Fruit fly (Drosophila melanogaster): ENCODE data around the gene CG8135.
A peak's percentile ranks its signal among the peaks of the same experiment; 100 is the strongest.

CG8135 gene

dm6 chr3R:9422338-9422737 lies 18.2 kb downstream of the CG8135 start:
- TF ChIP-seq tj (GFP tag; optimal IDR thresholded peaks at IDR 0.05), result peak; percentile 80
- TF ChIP-seq kay (GFP tag; ENCODE audit: borderline replicate concordance), result peak; percentile 59
- TF ChIP-seq cic (GFP tag; optimal IDR thresholded peaks at IDR 0.05), result peak; percentile 21
- TF ChIP-seq CG5204 (GFP tag; optimal IDR thresholded peaks at IDR 0.05), result no peak
- TF ChIP-seq Hr96 (GFP tag; optimal IDR thresholded peaks at IDR 0.05), result no peak
- TF ChIP-seq ovo (GFP tag; optimal IDR thresholded peaks at IDR 0.05), result no peak
- no peak for TF ChIP-seq CG33017 (tag; optimal IDR thresholded peaks at IDR 0.05)
- peak; percentile 44 for TF ChIP-seq CG12768 (GFP tag; optimal IDR thresholded peaks at IDR 0.05)

- peak; percentile 88 for TF ChIP-seq tj (GFP tag; optimal IDR thresholded peaks at IDR 0.05)
- TF ChIP-seq cnc (optimal IDR thresholded peaks at IDR 0.05), result no peak
Measured at dm6 chr3R:9424061-9424665, 20.0 kb downstream of the CG8135 start.

- TF ChIP-seq tj (GFP tag; optimal IDR thresholded peaks at IDR 0.05), result no peak
Measured at dm6 chr3R:9427328-9427727, 23.1 kb downstream of the CG8135 start.

dm6 chr3R:9428189-9428699 lies 24.1 kb downstream of the CG8135 start:
- TF ChIP-seq Hr96 (GFP tag; optimal IDR thresholded peaks at IDR 0.05), result peak; percentile 73
- TF ChIP-seq Mnt (GFP tag; optimal IDR thresholded peaks at IDR 0.05), result peak; percentile 75
- peak; percentile 65 for TF ChIP-seq CG7045 (GFP tag; optimal IDR thresholded peaks at IDR 0.05)
- no peak for TF ChIP-seq toe (GFP tag; optimal IDR thresholded peaks at IDR 0.05)
- TF ChIP-seq CG1620 (GFP tag; optimal IDR thresholded peaks at IDR 0.05), result no peak
- TF ChIP-seq CG33017 (tag; optimal IDR thresholded peaks at IDR 0.05), result peak; percentile 63
- TF ChIP-seq cic (GFP tag; optimal IDR thresholded peaks at IDR 0.05), result peak; percentile 90
- no peak for TF ChIP-seq CG5204 (GFP tag; optimal IDR thresholded peaks at IDR 0.05)
- peak; percentile 26 for TF ChIP-seq CG14711 (tag; optimal IDR thresholded peaks at IDR 0.05)
- TF ChIP-seq Crg-1 (GFP tag; optimal IDR thresholded peaks at IDR 0.05), result no peak
- TF ChIP-seq kay (GFP tag; ENCODE audit: borderline replicate concordance), result no peak
- peak; percentile 20 for TF ChIP-seq pad (GFP tag; optimal IDR thresholded peaks at IDR 0.05)
- peak; percentile 65 for TF ChIP-seq CG7101 (tag; optimal IDR thresholded peaks at IDR 0.05)
- TF ChIP-seq CG12768 (GFP tag; optimal IDR thresholded peaks at IDR 0.05), result peak; percentile 92
- peak; percentile 65 for TF ChIP-seq ovo (GFP tag; optimal IDR thresholded peaks at IDR 0.05)
- TF ChIP-seq tj (GFP tag; optimal IDR thresholded peaks at IDR 0.05), result peak; percentile 74
- TF ChIP-seq cnc (optimal IDR thresholded peaks at IDR 0.05), result no peak
- TF ChIP-seq Clk (GFP tag; optimal IDR thresholded peaks at IDR 0.05), result peak; percentile 46
- peak; percentile 34 for TF ChIP-seq bab1 (GFP tag; optimal IDR thresholded peaks at IDR 0.05)
- peak; percentile 43 for TF ChIP-seq CG11617 (GFP tag; optimal IDR thresholded peaks at IDR 0.05)

dm6 chr3R:9428988-9429387 lies 24.8 kb downstream of the CG8135 start:
- TF ChIP-seq Clk (GFP tag; optimal IDR thresholded peaks at IDR 0.05) (peak; percentile 82), cnc (optimal IDR thresholded peaks at IDR 0.05) (no peak), CG7045 (GFP tag; optimal IDR thresholded peaks at IDR 0.05) (peak; percentile 82), CG14711 (tag; optimal IDR thresholded peaks at IDR 0.05) (peak; percentile 62), bab1 (GFP tag; optimal IDR thresholded peaks at IDR 0.05) (no peak), CG7101 (tag; optimal IDR thresholded peaks at IDR 0.05) (peak; percentile 85), ovo (GFP tag; optimal IDR thresholded peaks at IDR 0.05) (no peak), Hr96 (GFP tag; optimal IDR thresholded peaks at IDR 0.05) (peak; percentile 78), pad (GFP tag; optimal IDR thresholded peaks at IDR 0.05) (peak; percentile 48), cic (GFP tag; optimal IDR thresholded peaks at IDR 0.05) (peak; percentile 92), Mnt (GFP tag; optimal IDR thresholded peaks at IDR 0.05) (peak; percentile 69), toe (GFP tag; optimal IDR thresholded peaks at IDR 0.05) (no peak), CG33017 (tag; optimal IDR thresholded peaks at IDR 0.05) (peak; percentile 85), CG1620 (GFP tag; optimal IDR thresholded peaks at IDR 0.05) (no peak), kay (GFP tag; ENCODE audit: borderline replicate concordance) (peak; percentile 98), CG12768 (GFP tag; optimal IDR thresholded peaks at IDR 0.05) (peak; percentile 80), tj (GFP tag; optimal IDR thresholded peaks at IDR 0.05) (peak; percentile 27), CG11617 (GFP tag; optimal IDR thresholded peaks at IDR 0.05) (peak; percentile 43)

dm6 chr3R:9430344-9431253 lies 26.4 kb downstream of the CG8135 start:
- TF ChIP-seq Clk (GFP tag; optimal IDR thresholded peaks at IDR 0.05), result no peak
- no peak for TF ChIP-seq cnc (optimal IDR thresholded peaks at IDR 0.05)
- peak; percentile 5 for TF ChIP-seq Mnt (GFP tag; optimal IDR thresholded peaks at IDR 0.05)
- TF ChIP-seq CG7045 (GFP tag; optimal IDR thresholded peaks at IDR 0.05), result peak; percentile 69
- TF ChIP-seq CG14711 (tag; optimal IDR thresholded peaks at IDR 0.05), result peak; percentile 14
- TF ChIP-seq Crg-1 (GFP tag; optimal IDR thresholded peaks at IDR 0.05), result no peak
- no peak for TF ChIP-seq tj (GFP tag; optimal IDR thresholded peaks at IDR 0.05)
- no peak for TF ChIP-seq CG5204 (GFP tag; optimal IDR thresholded peaks at IDR 0.05)
- TF ChIP-seq cic (GFP tag; optimal IDR thresholded peaks at IDR 0.05), result peak; percentile 16
- TF ChIP-seq ovo (GFP tag; optimal IDR thresholded peaks at IDR 0.05), result no peak
- TF ChIP-seq CG12768 (GFP tag; optimal IDR thresholded peaks at IDR 0.05), result no peak
- peak; percentile 75 for TF ChIP-seq kay (GFP tag; ENCODE audit: borderline replicate concordance)
- peak; percentile 45 for TF ChIP-seq CG33017 (tag; optimal IDR thresholded peaks at IDR 0.05)
- no peak for TF ChIP-seq Hr96 (GFP tag; optimal IDR thresholded peaks at IDR 0.05)
- TF ChIP-seq CG1620 (GFP tag; optimal IDR thresholded peaks at IDR 0.05), result no peak
- TF ChIP-seq CG11617 (GFP tag; optimal IDR thresholded peaks at IDR 0.05), result no peak
- no peak for TF ChIP-seq toe (GFP tag; optimal IDR thresholded peaks at IDR 0.05)
- TF ChIP-seq bab1 (GFP tag; optimal IDR thresholded peaks at IDR 0.05), result no peak
- no peak for TF ChIP-seq pad (GFP tag; optimal IDR thresholded peaks at IDR 0.05)
- peak; percentile 32 for TF ChIP-seq CG7101 (tag; optimal IDR thresholded peaks at IDR 0.05)

All from whole organism, adult.